Fruit fly (Drosophila melanogaster) whole organism, embryonic: ENCODE results near the gene JMJD5.

Experiments
- ATbp ChIP-seq: fragments of 200-800 bp; sonication (Bioruptor generic); optimal IDR thresholded peaks from 2 replicates; lab custom pipeline; 2017; ENCODE audit warnings: missing biosample characterization, mild to moderate bottlenecking, missing genetic modification characterization, missing genetic modification reagents
- C15 ChIP-seq: fragments of 200-800 bp; sonication (Bioruptor generic); IDR thresholded peaks from 3 replicates; pipeline ENCODE4 v1.3.6; 2022; ENCODE audit warnings: missing biosample characterization, missing genetic modification characterization
- CG11696 ChIP-seq: fragments of 200-800 bp; sonication (Bioruptor generic); IDR thresholded peaks from 2 replicates; pipeline ENCODE4 v1.3.6; 2022; ENCODE audit warnings: missing biosample characterization, missing genetic modification characterization
- CG12104 ChIP-seq: fragments of 200-800 bp; sonication (Bioruptor generic); optimal IDR thresholded peaks from 3 replicates; lab custom pipeline; 2016; ENCODE audit warnings: missing biosample characterization, missing genetic modification characterization
- CG13775 ChIP-seq: fragments of 200-800 bp; sonication (Bioruptor generic); optimal IDR thresholded peaks from 3 replicates; lab custom pipeline; 2017; ENCODE audit warnings: missing biosample characterization, mild to moderate bottlenecking, missing genetic modification characterization
- CG15269 ChIP-seq: fragments of 200-800 bp; sonication (Bioruptor generic); optimal IDR thresholded peaks from 2 replicates; lab custom pipeline; 2018; ENCODE audit warnings: missing biosample characterization, mild to moderate bottlenecking, missing genetic modification characterization, moderate library complexity
- CG15479 ChIP-seq: fragments of 200-800 bp; sonication (Bioruptor generic); optimal IDR thresholded peaks from 3 replicates; lab custom pipeline; 2019; ENCODE audit warnings: missing biosample characterization, mild to moderate bottlenecking, missing genetic modification characterization, moderate library complexity
- CG1602 ChIP-seq: fragments of 200-800 bp; sonication (Bioruptor generic); optimal IDR thresholded peaks from 3 replicates; lab custom pipeline; 2016; ENCODE audit warnings: missing biosample characterization, missing genetic modification characterization
- CG1832 ChIP-seq: fragments of 200-800 bp; sonication (Bioruptor generic); optimal IDR thresholded peaks from 2 replicates; lab custom pipeline; 2017; ENCODE audit warnings: missing biosample characterization, mild to moderate bottlenecking, missing genetic modification characterization, inconsistent platforms
- CG3838 ChIP-seq: fragments of 200-800 bp; sonication (Bioruptor generic); optimal IDR thresholded peaks from 3 replicates; lab custom pipeline; 2016; ENCODE audit warnings: missing biosample characterization, missing genetic modification characterization
- CG42726 ChIP-seq: fragments of 200-800 bp; sonication (Bioruptor generic); IDR thresholded peaks from 2 replicates; pipeline ENCODE4 v1.3.6; 2022; ENCODE audit warnings: missing biosample characterization, missing genetic modification characterization; ENCODE audit not compliant: partially characterized antibody
- CG4854 ChIP-seq: fragments of 200-800 bp; sonication (Bioruptor generic); optimal IDR thresholded peaks from 2 replicates; lab custom pipeline; 2016; ENCODE audit warnings: missing biosample characterization, missing genetic modification characterization, inconsistent platforms
- CG7357 ChIP-seq: fragments of 200-800 bp; sonication (Bioruptor generic); IDR thresholded peaks from 3 replicates; pipeline ENCODE4 v1.3.6; 2022; ENCODE audit warnings: missing biosample characterization, missing genetic modification characterization
- CG7786 ChIP-seq: fragments of 200-800 bp; sonication (Bioruptor generic); optimal IDR thresholded peaks from 2 replicates; lab custom pipeline; 2016; ENCODE audit warnings: missing biosample characterization, missing genetic modification characterization
- CG8089 ChIP-seq: fragments of 200-800 bp; sonication (Bioruptor generic); optimal IDR thresholded peaks from 3 replicates; lab custom pipeline; 2016; ENCODE audit warnings: missing biosample characterization, missing genetic modification characterization
- CHES-1-like ChIP-seq: fragments of 200-800 bp; sonication (Bioruptor generic); optimal IDR thresholded peaks from 2 replicates; lab custom pipeline; 2016; ENCODE audit warnings: missing biosample characterization, missing genetic modification characterization
- CoRest ChIP-seq: fragments of 200-800 bp; sonication (Bioruptor generic); optimal IDR thresholded peaks from 3 replicates; lab custom pipeline; 2018; ENCODE audit warnings: missing biosample characterization, mild to moderate bottlenecking, missing genetic modification characterization, moderate library complexity
- Dek ChIP-seq: fragments of 200-800 bp; sonication (Bioruptor generic); optimal IDR thresholded peaks from 3 replicates; lab custom pipeline; 2019; ENCODE audit warnings: missing biosample characterization, mild to moderate bottlenecking, missing genetic modification characterization, moderate library complexity
- Dp ChIP-seq: fragments of 200-800 bp; sonication (Bioruptor generic); optimal IDR thresholded peaks from 2 replicates; lab custom pipeline; 2018; ENCODE audit warnings: missing biosample characterization, mild to moderate bottlenecking, missing genetic modification characterization, moderate library complexity
- Fer3 ChIP-seq: fragments of 200-800 bp; sonication (Bioruptor generic); optimal IDR thresholded peaks from 2 replicates; lab custom pipeline; 2018; ENCODE audit warnings: missing biosample characterization, mild to moderate bottlenecking, missing genetic modification characterization, moderate library complexity
- Gsc ChIP-seq: fragments of 200-800 bp; sonication (Bioruptor generic); IDR thresholded peaks from 2 replicates; pipeline ENCODE4 v1.3.6; 2022; ENCODE audit warnings: missing biosample characterization, missing genetic modification characterization
- HLHmδ ChIP-seq: fragments of 200-800 bp; sonication (Bioruptor generic); optimal IDR thresholded peaks from 2 replicates; lab custom pipeline; 2018; ENCODE audit warnings: missing biosample characterization, mild to moderate bottlenecking, missing genetic modification characterization, moderate library complexity
- Mad ChIP-seq: fragments of 200-800 bp; sonication (Bioruptor generic); optimal IDR thresholded peaks from 2 replicates; lab custom pipeline; 2016; ENCODE audit warnings: missing biosample characterization, missing genetic modification characterization
- Max ChIP-seq: fragments of 200-800 bp; sonication (Bioruptor generic); optimal IDR thresholded peaks from 2 replicates; lab custom pipeline; 2016; ENCODE audit warnings: missing biosample characterization, mild to moderate bottlenecking, missing genetic modification characterization
- Mes4 ChIP-seq: fragments of 200-800 bp; sonication (Bioruptor generic); optimal IDR thresholded peaks from 2 replicates; lab custom pipeline; 2016; ENCODE audit warnings: missing biosample characterization, missing genetic modification characterization
- Myb ChIP-seq: fragments of 200-800 bp; sonication (Bioruptor generic); optimal IDR thresholded peaks from 2 replicates; lab custom pipeline; 2016; ENCODE audit warnings: missing biosample characterization, missing genetic modification characterization
- Oli ChIP-seq: fragments of 200-800 bp; sonication (Bioruptor generic); optimal IDR thresholded peaks from 2 replicates; lab custom pipeline; 2018; ENCODE audit warnings: missing biosample characterization, mild to moderate bottlenecking, missing genetic modification characterization, moderate library complexity
- Six4 ChIP-seq: fragments of 200-800 bp; sonication (Bioruptor generic); optimal IDR thresholded peaks from 2 replicates; lab custom pipeline; 2016; ENCODE audit warnings: missing biosample characterization, missing genetic modification characterization
- TFAM ChIP-seq: fragments of 200-800 bp; sonication (Bioruptor generic); optimal IDR thresholded peaks from 2 replicates; lab custom pipeline; 2017; ENCODE audit warnings: missing biosample characterization, missing genetic modification characterization, inconsistent platforms
- aop ChIP-seq: fragments of 200-800 bp; sonication (Bioruptor generic); IDR thresholded peaks from 2 replicates; pipeline ENCODE4 v1.3.6; 2022; ENCODE audit warnings: missing biosample characterization, missing genetic modification characterization
- cg ChIP-seq: fragments of 200-800 bp; sonication (Bioruptor generic); optimal IDR thresholded peaks from 3 replicates; lab custom pipeline; 2019; ENCODE audit warnings: missing biosample characterization, mild to moderate bottlenecking, missing genetic modification characterization, moderate library complexity
- chif ChIP-seq, 2 experiments: fragments of 200-800 bp; sonication (Bioruptor generic); optimal IDR thresholded peaks; 3 replicates each; lab custom pipeline; 2016; ENCODE audit warnings: missing biosample characterization in 2 of 2, missing genetic modification characterization in 2 of 2
- dan ChIP-seq: fragments of 200-800 bp; sonication (Bioruptor generic); IDR thresholded peaks from 2 replicates; pipeline ENCODE4 v1.3.6; 2022; ENCODE audit warnings: missing biosample characterization, missing genetic modification characterization
- danr ChIP-seq: fragments of 200-800 bp; sonication (Bioruptor generic); IDR thresholded peaks from 2 replicates; pipeline ENCODE4 v1.3.6; 2022; ENCODE audit warnings: missing biosample characterization, missing genetic modification characterization
- dmrt11E ChIP-seq: fragments of 200-800 bp; sonication (Bioruptor generic); optimal IDR thresholded peaks from 3 replicates; lab custom pipeline; 2018; ENCODE audit warnings: missing biosample characterization, mild to moderate bottlenecking, missing genetic modification characterization, moderate library complexity
- emc ChIP-seq: fragments of 200-800 bp; sonication (Bioruptor generic); optimal IDR thresholded peaks from 2 replicates; lab custom pipeline; 2016; ENCODE audit warnings: missing biosample characterization, missing genetic modification characterization
- gcm2 ChIP-seq: fragments of 200-800 bp; sonication (Bioruptor generic); optimal IDR thresholded peaks from 2 replicates; lab custom pipeline; 2016; ENCODE audit warnings: missing biosample characterization, missing genetic modification characterization
- mld ChIP-seq: fragments of 200-800 bp; sonication (Bioruptor generic); IDR thresholded peaks from 3 replicates; pipeline ENCODE4 v1.3.6; 2022; ENCODE audit warnings: missing biosample characterization, missing genetic modification characterization; ENCODE audit not compliant: partially characterized antibody
- nerfin-2 ChIP-seq: fragments of 200-800 bp; sonication (Bioruptor generic); IDR thresholded peaks from 2 replicates; pipeline ENCODE4 v1.3.6; 2022; ENCODE audit warnings: missing biosample characterization, missing genetic modification characterization; ENCODE audit not compliant: partially characterized antibody
- oc ChIP-seq: fragments of 200-800 bp; sonication (Bioruptor generic); optimal IDR thresholded peaks from 2 replicates; lab custom pipeline; 2018; ENCODE audit warnings: missing biosample characterization, mild to moderate bottlenecking, missing genetic modification characterization, moderate library complexity
- pb ChIP-seq: fragments of 200-800 bp; sonication (Bioruptor generic); optimal IDR thresholded peaks from 3 replicates; lab custom pipeline; 2016; ENCODE audit warnings: missing biosample characterization, missing genetic modification characterization
- pita ChIP-seq: fragments of 200-800 bp; sonication (Bioruptor generic); optimal IDR thresholded peaks from 2 replicates; lab custom pipeline; 2017; ENCODE audit warnings: missing biosample characterization, mild to moderate bottlenecking, missing genetic modification characterization
- ranshi ChIP-seq: fragments of 200-800 bp; sonication (Bioruptor generic); IDR thresholded peaks from 2 replicates; pipeline ENCODE4 v1.3.6; 2022; ENCODE audit warnings: missing biosample characterization, missing genetic modification characterization
- repo ChIP-seq: fragments of 200-800 bp; sonication (Bioruptor generic); optimal IDR thresholded peaks from 2 replicates; lab custom pipeline; 2016; ENCODE audit warnings: missing biosample characterization, missing genetic modification characterization
- salm ChIP-seq: fragments of 200-800 bp; sonication (Bioruptor generic); optimal IDR thresholded peaks from 2 replicates; lab custom pipeline; 2018; ENCODE audit warnings: missing biosample characterization, mild to moderate bottlenecking, missing genetic modification characterization
- sc ChIP-seq, 3 experiments: fragments of >200 bp in 2 of 3; fragments of 200-800 bp in 1 of 3; sonication (Bioruptor generic) in 1 of 3; optimal IDR thresholded peaks; 2 replicates in 2 of 3; 3 replicates in 1 of 3; lab custom pipeline; 2017; ENCODE audit warnings: mild to moderate bottlenecking in 1 of 3, missing biosample characterization in 1 of 3, missing genetic modification characterization in 1 of 3, missing genetic modification reagents in 1 of 3
- tio ChIP-seq: fragments of 200-800 bp; sonication (Bioruptor generic); optimal IDR thresholded peaks from 2 replicates; lab custom pipeline; 2017; ENCODE audit warnings: missing biosample characterization, missing genetic modification characterization, inconsistent platforms
- tll ChIP-seq, 2 experiments: fragments of 200-800 bp in 1 of 2; fragments of >200 bp in 1 of 2; sonication (Bioruptor generic) in 1 of 2; optimal IDR thresholded peaks; 2 replicates each; lab custom pipeline; 2017 to 2019; ENCODE audit warnings: missing biosample characterization in 2 of 2, missing genetic modification characterization in 2 of 2, mild to moderate bottlenecking in 1 of 2, moderate library complexity in 1 of 2
- usp ChIP-seq: fragments of >200 bp; optimal IDR thresholded peaks from 2 replicates; lab custom pipeline; 2017; ENCODE audit warnings: missing biosample characterization, missing genetic modification characterization

Gene JMJD5

DNA sequence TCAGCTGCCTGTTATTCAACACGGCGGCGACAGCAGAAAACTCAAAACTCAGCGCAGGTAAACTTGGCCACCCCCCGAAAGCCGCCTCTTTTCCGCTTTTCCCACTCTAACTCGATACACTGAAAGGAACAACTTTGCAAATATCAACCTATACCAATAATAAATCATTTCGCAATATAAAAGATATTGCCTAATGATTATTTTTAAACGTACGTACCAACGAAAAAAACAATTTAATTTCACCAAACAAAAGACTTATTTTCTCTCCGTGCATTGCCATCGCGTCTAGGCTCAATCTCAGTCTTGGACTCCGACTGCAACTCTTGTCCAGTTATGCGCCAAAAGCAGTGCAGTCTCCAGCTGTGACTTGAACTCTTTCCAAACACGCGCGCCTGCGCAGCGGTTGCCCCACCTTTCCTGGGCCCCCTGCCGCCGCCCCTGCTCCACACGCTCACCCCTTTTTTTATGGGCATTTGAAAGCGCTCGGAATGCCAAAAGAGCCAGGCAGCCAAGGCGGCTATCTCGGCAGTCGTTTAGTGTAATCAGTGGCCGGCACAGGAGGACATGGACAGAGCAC is 35.4 kb downstream of the JMJD5 start (continued):
- TF ChIP-seq C15 (GFP tag; lab: Robert Waterston, UW) (no peak), CHES-1-like (peak; percentile 58), CoRest (tag; lab: Kevin White, UChicago) (peak; percentile 47), tll (GFP tag; optimal IDR thresholded peaks at IDR 0.05; lab: Kevin White, UChicago) (no peak), CG15269 (tag; lab: Kevin White, UChicago) (peak; percentile 23), tio (GFP tag; lab: Kevin White, UChicago) (peak; percentile 11), pb (peak; percentile 53), Myb (GFP tag; lab: Kevin White, UChicago) (no peak), danr (GFP tag; lab: Robert Waterston, UW) (peak; percentile 19; the same call in 1 of the 2 replicates), gcm2 (no peak), ATbp (GFP tag; lab: Kevin White, UChicago) (peak; percentile 45), usp (GFP tag; lab: Kevin White, UChicago) (no peak), Oli (tag; lab: Kevin White, UChicago) (peak; percentile 56), Six4 (GFP tag; lab: Kevin White, UChicago) (peak; percentile 43), Max (no peak), Dek (tag; lab: Kevin White, UChicago) (no peak), CG1602 (GFP tag; lab: Kevin White, UChicago) (peak; percentile 20), aop (no peak), CG11696 (GFP tag; lab: Robert Waterston, UW) (0 out of 2 replicates have a peak, but pooled peaks have one; percentile 14), repo (GFP tag; lab: Kevin White, UChicago) (peak; percentile 40), CG15479 (GFP tag; lab: Kevin White, UChicago) (no peak), dan (no peak), CG12104 (GFP tag; lab: Kevin White, UChicago) (peak; percentile 6), Gsc (GFP tag; lab: Robert Waterston, UW) (no peak), pita (no peak), emc (no peak), CG3838 (no peak), nerfin-2 (GFP tag; lab: Robert Waterston, UW) (no peak), CG8089 (GFP tag; lab: Kevin White, UChicago) (peak; percentile 49), CG42726 (GFP tag; lab: Robert Waterston, UW) (no peak), Mes4 (GFP tag; lab: Kevin White, UChicago) (peak; percentile 29), salm (peak; percentile 18), chif (GFP tag; optimal IDR thresholded peaks at IDR 0.05; lab: Kevin White, UChicago) (peak; percentile 49 to 62), CG7786 (GFP tag; lab: Kevin White, UChicago) (peak; percentile 39), oc (no peak), CG13775 (GFP tag; lab: Kevin White, UChicago) (peak; percentile 48), dmrt11E (tag; lab: Kevin White, UChicago) (peak; percentile 75), Dp (GFP tag; lab: Kevin White, UChicago) (no peak), mld (GFP tag; lab: Robert Waterston, UW) (no peak), CG7357 (peak; percentile 45; the same call in 1 of the 3 replicates), Mad (GFP tag; lab: Kevin White, UChicago) (no peak), Fer3 (tag; lab: Kevin White, UChicago) (peak; percentile 21), HLHmδ (no peak), sc (optimal IDR thresholded peaks at IDR 0.05; lab: Kevin White, UChicago) (no peak), sc (GFP tag; optimal IDR thresholded peaks at IDR 0.05; lab: Kevin White, UChicago) (no peak), CG1832 (GFP tag; lab: Kevin White, UChicago) (peak; percentile 14), TFAM (no peak), ranshi (GFP tag; lab: Robert Waterston, UW) (peak; percentile 62), CG4854 (GFP tag; lab: Kevin White, UChicago) (no peak), cg (GFP tag; lab: Kevin White, UChicago) (no peak)
